Worm (Caenorhabditis elegans) whole organism, early embryonic: ENCODE results near the gene T04A6.2.

Source experiments
- aly-1 ChIP-seq: sonication (generic microtip); optimal IDR thresholded peaks from 2 replicates; lab custom pipeline; 2016; ENCODE audit warnings: missing genetic modification characterization, missing compliant biosample characterization
- ama-1 ChIP-seq: fragments of 150-350 bp; optimal IDR thresholded peaks from 2 replicates; lab custom pipeline; 2014
- ceh-36 ChIP-seq: sonication (generic microtip); optimal IDR thresholded peaks from 2 replicates; lab custom pipeline; 2016; ENCODE audit warnings: missing genetic modification characterization, inconsistent platforms, missing compliant biosample characterization
- ets-7 ChIP-seq: sonication (generic microtip); optimal IDR thresholded peaks from 2 replicates; lab custom pipeline; 2016; ENCODE audit warnings: missing genotype, missing genetic modification characterization, missing compliant biosample characterization
- hmbx-1 ChIP-seq: sonication (generic microtip); optimal IDR thresholded peaks from 2 replicates; lab custom pipeline; 2016; ENCODE audit warnings: mild to moderate bottlenecking, missing genetic modification characterization, missing compliant biosample characterization

DNA sequence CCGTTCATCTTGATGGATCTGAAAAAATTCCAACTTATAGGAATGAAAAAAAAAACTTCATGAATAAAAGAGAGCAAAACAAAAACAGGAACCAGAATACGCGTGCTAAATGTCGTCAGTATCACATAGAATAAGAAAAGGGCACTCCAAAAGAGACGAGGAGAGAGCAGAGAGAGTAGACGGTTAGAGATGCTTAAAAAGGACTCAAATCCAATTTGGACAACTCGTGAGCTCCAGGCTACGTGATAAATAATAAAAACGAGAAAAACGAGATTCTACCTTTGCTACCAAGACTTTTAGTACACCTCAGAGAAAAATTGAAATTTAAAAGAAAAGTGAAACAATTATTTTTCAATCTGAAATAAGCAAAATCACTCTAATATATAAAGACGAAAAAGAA is 28.5 kb downstream of the T04A6.2 start, which contains the start of gene upp-1:
- no peak for TF ChIP-seq ama-1 (lab: Kevin White, UChicago)
- no peak for TF ChIP-seq hmbx-1 (tag; lab: Kevin White, UChicago)
- TF ChIP-seq aly-1, result no peak
- TF ChIP-seq ets-7 (tag; lab: Kevin White, UChicago), result no peak
- no peak for TF ChIP-seq ceh-36 (tag; lab: Kevin White, UChicago)
